Worm (Caenorhabditis elegans) whole organism, L4 larva: ENCODE data around the gene hrpf-2.

Source experiments
- F44E2.7 ChIP-seq: fragments of 200-800 bp; sonication (Bioruptor generic); IDR thresholded peaks from 2 replicates; pipeline ENCODE4 v2.1.2; 2022; ENCODE audit warnings: missing genetic modification characterization, missing compliant biosample characterization
- ama-1 ChIP-seq: fragments of 150-350 bp; optimal IDR thresholded peaks from 2 replicates; lab custom pipeline; 2014; ENCODE audit warnings: inconsistent platforms, mixed read lengths
- ceh-82 ChIP-seq: sonication (generic microtip); optimal IDR thresholded peaks from 2 replicates; lab custom pipeline; 2017; ENCODE audit warnings: missing biosample characterization, missing genetic modification characterization
- ces-1 ChIP-seq: fragments of 150-350 bp; sonication (generic microtip); optimal IDR thresholded peaks from 4 replicates; lab custom pipeline; 2014; ENCODE audit warnings: missing biosample characterization, missing genetic modification reagents, missing genetic modification characterization
- cey-2 ChIP-seq: sonication (generic microtip); optimal IDR thresholded peaks from 3 replicates; lab custom pipeline; 2017; ENCODE audit warnings: missing genetic modification characterization, mild to moderate bottlenecking, missing compliant biosample characterization, antibody characterized with exemption, borderline replicate concordance; ENCODE audit not compliant: insufficient read depth
- dpl-1 ChIP-seq: fragments of 150-350 bp; optimal IDR thresholded peaks from 2 replicates; lab custom pipeline; 2014; ENCODE audit warnings: missing biosample characterization, missing genetic modification reagents, missing genetic modification characterization
- hlh-30 ChIP-seq: sonication (generic microtip); optimal IDR thresholded peaks from 2 replicates; lab custom pipeline; 2017; ENCODE audit warnings: antibody characterized with exemption, mild to moderate bottlenecking, missing genetic modification characterization, missing compliant biosample characterization; ENCODE audit not compliant: insufficient read depth
- lin-13 ChIP-seq: fragments of 150-350 bp; optimal IDR thresholded peaks from 2 replicates; lab custom pipeline; 2014; ENCODE audit warnings: missing biosample characterization, missing genetic modification reagents, missing genetic modification characterization
- lir-3 ChIP-seq: sonication (generic microtip); optimal IDR thresholded peaks from 2 replicates; lab custom pipeline; 2016; ENCODE audit warnings: mild to moderate bottlenecking, missing genetic modification characterization, missing compliant biosample characterization
- mdl-1 ChIP-seq, 2 experiments: fragments of 150-350 bp in 1 of 2; sonication (generic microtip) in 1 of 2; optimal IDR thresholded peaks; 2 replicates each; lab custom pipeline; 2014 to 2017; ENCODE audit warnings: missing biosample characterization in 2 of 2, missing genetic modification characterization in 2 of 2
- mes-2 ChIP-seq: sonication (generic microtip); optimal IDR thresholded peaks from 2 replicates; lab custom pipeline; 2016; ENCODE audit warnings: missing genotype, mild to moderate bottlenecking, missing genetic modification characterization, missing compliant biosample characterization; ENCODE audit not compliant: poor library complexity, severe bottlenecking
- nhr-77 ChIP-seq: fragments of 150-350 bp; optimal IDR thresholded peaks from 2 replicates; lab custom pipeline; 2014; ENCODE audit warnings: missing biosample characterization, missing genetic modification characterization
- tag-97 ChIP-seq: fragments of 200-800 bp; sonication (Bioruptor generic); IDR thresholded peaks from 2 replicates; pipeline ENCODE4 v1.3.6; 2022; ENCODE audit warnings: missing genetic modification characterization, missing compliant biosample characterization
- unc-62 ChIP-seq, 3 experiments: fragments of 150-350 bp in 1 of 3; sonication (generic microtip); optimal IDR thresholded peaks in 2 of 3; peaks in 1 of 3; 1 replicate in 1 of 3; 2 replicates in 2 of 3; lab custom pipeline; 2014 to 2017; ENCODE audit warnings: missing biosample characterization in 3 of 3, missing genetic modification characterization in 3 of 3, missing genetic modification reagents in 3 of 3, missing genotype in 1 of 3

DNA sequence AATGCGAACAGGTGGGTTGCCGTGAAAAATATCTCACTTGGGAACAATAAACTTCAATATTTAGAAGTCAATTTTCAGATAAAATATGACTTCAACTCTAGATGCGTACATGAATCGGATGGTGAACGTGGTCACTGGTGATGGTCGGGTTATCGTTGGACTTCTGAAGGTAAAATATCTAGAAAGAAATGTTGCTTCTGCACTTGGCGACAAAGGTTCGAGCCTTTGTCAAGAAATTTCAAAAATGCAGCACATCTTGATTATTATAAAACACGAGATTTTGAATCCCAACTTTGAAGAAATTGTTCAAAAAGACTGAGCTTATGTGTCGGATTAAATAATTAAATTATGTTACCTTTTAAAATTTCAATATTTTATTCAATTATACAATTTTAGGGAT lies 49.9 kb downstream of the hrpf-2 start, which contains the start of gene lsm-8:
- TF ChIP-seq hlh-30 = no peak
- no peak for TF ChIP-seq unc-62 (GFP tag; optimal IDR thresholded peaks at IDR 0.05 in 1 of 2; lab: Kevin White, UChicago)
- no peak for TF ChIP-seq unc-62 (tag; optimal IDR thresholded peaks at IDR 0.05; lab: Kevin White, UChicago)
- no peak for TF ChIP-seq tag-97 (GFP tag; lab: Robert Waterston, UW)
- TF ChIP-seq lin-13 = no peak
- no peak for TF ChIP-seq nhr-77
- no peak for TF ChIP-seq ces-1 (GFP tag; lab: Kevin White, UChicago)
- TF ChIP-seq ama-1 (lab: Kevin White, UChicago) = no peak
- TF ChIP-seq cey-2 (tag; lab: Kevin White, UChicago) = no peak
- no peak for TF ChIP-seq mdl-1 (tag; optimal IDR thresholded peaks at IDR 0.05; lab: Kevin White, UChicago)
- no peak for TF ChIP-seq lir-3
- TF ChIP-seq mes-2 (tag; lab: Kevin White, UChicago) = peak; percentile 15
- no peak for TF ChIP-seq F44E2.7 (GFP tag; lab: Robert Waterston, UW)
- TF ChIP-seq dpl-1 (GFP tag; lab: Kevin White, UChicago) = no peak
- no peak for TF ChIP-seq ceh-82
